Fruit fly (Drosophila melanogaster) whole organism, embryonic: ENCODE data around the gene pix.

Experiments used
- Aef1 ChIP-seq: fragments of 200-800 bp; sonication (Bioruptor generic); IDR thresholded peaks from 3 replicates; pipeline ENCODE4 v1.3.6; 2022; ENCODE audit warnings: missing biosample characterization, missing genetic modification characterization
- Atf6 ChIP-seq: fragments of 200-800 bp; sonication (Bioruptor generic); IDR thresholded peaks from 2 replicates; pipeline ENCODE4 v1.3.6; 2022; ENCODE audit warnings: missing biosample characterization, missing genetic modification characterization
- CG10209 ChIP-seq: fragments of 200-800 bp; sonication (Bioruptor generic); optimal IDR thresholded peaks from 3 replicates; lab custom pipeline; 2017; ENCODE audit warnings: missing biosample characterization, mild to moderate bottlenecking, missing genetic modification characterization, missing genetic modification reagents
- CG10366 ChIP-seq: fragments of 200-800 bp; sonication (Bioruptor generic); IDR thresholded peaks from 2 replicates; pipeline ENCODE4 v1.3.6; 2022; ENCODE audit warnings: missing biosample characterization, missing genetic modification characterization
- CG10543 ChIP-seq: fragments of 200-800 bp; sonication (Bioruptor generic); optimal IDR thresholded peaks from 3 replicates; lab custom pipeline; 2017; ENCODE audit warnings: missing biosample characterization, mild to moderate bottlenecking, missing genetic modification characterization, moderate library complexity
- CG12744 ChIP-seq: fragments of 200-800 bp; sonication (Bioruptor generic); optimal IDR thresholded peaks from 2 replicates; lab custom pipeline; 2016; ENCODE audit warnings: missing biosample characterization, missing genetic modification characterization
- CG17186 ChIP-seq: fragments of 200-800 bp; sonication (Bioruptor generic); optimal IDR thresholded peaks from 3 replicates; lab custom pipeline; 2017; ENCODE audit warnings: missing biosample characterization, missing genetic modification reagents, missing genetic modification characterization
- CG18764 ChIP-seq: fragments of 200-800 bp; sonication (Bioruptor generic); optimal IDR thresholded peaks from 3 replicates; lab custom pipeline; 2016; ENCODE audit warnings: missing biosample characterization, missing genetic modification characterization
- CG30431 ChIP-seq: fragments of 200-800 bp; sonication (Bioruptor generic); optimal IDR thresholded peaks from 2 replicates; lab custom pipeline; 2017; ENCODE audit warnings: missing biosample characterization, missing genetic modification characterization
- CG34224 ChIP-seq: fragments of 200-800 bp; sonication (Bioruptor generic); IDR thresholded peaks from 3 replicates; pipeline ENCODE4 v1.3.6; 2022; ENCODE audit warnings: missing biosample characterization, missing genetic modification characterization; ENCODE audit not compliant: partially characterized antibody
- CG3995 ChIP-seq: fragments of 200-800 bp; sonication (Bioruptor generic); optimal IDR thresholded peaks from 3 replicates; lab custom pipeline; 2016; ENCODE audit warnings: missing biosample characterization, missing genetic modification characterization
- CG4360 ChIP-seq: fragments of 200-800 bp; sonication (Bioruptor generic); IDR thresholded peaks from 2 replicates; pipeline ENCODE4 v1.3.6; 2022; ENCODE audit warnings: missing biosample characterization, missing genetic modification characterization
- Dref ChIP-seq: fragments of 200-800 bp; sonication (Bioruptor generic); IDR thresholded peaks from 2 replicates; pipeline ENCODE4 v1.3.6; 2022; ENCODE audit warnings: missing biosample characterization, missing genetic modification characterization
- Elba2 ChIP-seq: fragments of 200-800 bp; sonication (Bioruptor generic); optimal IDR thresholded peaks from 3 replicates; lab custom pipeline; 2016; ENCODE audit warnings: missing biosample characterization, missing genetic modification characterization
- HmgZ ChIP-seq: fragments of 200-800 bp; sonication (Bioruptor generic); optimal IDR thresholded peaks from 2 replicates; lab custom pipeline; 2018; ENCODE audit warnings: missing biosample characterization, mild to moderate bottlenecking, missing genetic modification characterization
- Hr3 ChIP-seq: fragments of 200-800 bp; sonication (Bioruptor generic); optimal IDR thresholded peaks from 3 replicates; lab custom pipeline; 2016; ENCODE audit warnings: missing biosample characterization, missing genetic modification characterization
- MBD-R2 ChIP-seq: fragments of 200-800 bp; sonication (Bioruptor generic); IDR thresholded peaks from 2 replicates; pipeline ENCODE4 v1.3.6; 2022; ENCODE audit warnings: missing biosample characterization, missing genetic modification characterization
- Med ChIP-seq: fragments of 200-800 bp; sonication (Bioruptor generic); peaks from one replicate; lab custom pipeline; 2016; ENCODE audit warnings: missing biosample characterization, missing genetic modification characterization, mild to moderate bottlenecking, inconsistent platforms, moderate library complexity
- Nf-YC ChIP-seq: fragments of 200-800 bp; optimal IDR thresholded peaks from 3 replicates; lab custom pipeline; 2019; ENCODE audit warnings: missing biosample characterization, mild to moderate bottlenecking, missing genetic modification characterization, moderate library complexity
- Pdp1 ChIP-seq, 2 experiments: fragments of 200-800 bp; sonication (Bioruptor generic); optimal IDR thresholded peaks; 3 replicates each; lab custom pipeline; 2016; ENCODE audit warnings: missing biosample characterization in 2 of 2, missing genetic modification characterization in 2 of 2, mild to moderate bottlenecking in 1 of 2, moderate library complexity in 1 of 2
- Trl ChIP-seq, 3 experiments: fragments of >200 bp in 2 of 3; fragments of 200-800 bp in 1 of 3; sonication (Bioruptor generic) in 1 of 3; optimal IDR thresholded peaks; 2 replicates in 1 of 3; 3 replicates in 2 of 3; lab custom pipeline; 2016 to 2017; ENCODE audit warnings: missing biosample characterization in 1 of 3, missing genetic modification characterization in 1 of 3
- ap ChIP-seq: fragments of 200-800 bp; sonication (Bioruptor generic); IDR thresholded peaks from 2 replicates; pipeline ENCODE4 v1.3.6; 2022; ENCODE audit warnings: missing biosample characterization, missing genetic modification characterization
- ara ChIP-seq: fragments of 200-800 bp; sonication (Bioruptor generic); IDR thresholded peaks from 2 replicates; pipeline ENCODE4 v1.3.6; 2022; ENCODE audit warnings: missing biosample characterization, missing genetic modification characterization
- bcd ChIP-seq: fragments of 200-800 bp; sonication (Bioruptor generic); optimal IDR thresholded peaks from 2 replicates; lab custom pipeline; 2017; ENCODE audit warnings: missing biosample characterization, mild to moderate bottlenecking, missing genetic modification characterization
- btn ChIP-seq: fragments of 200-800 bp; sonication (Bioruptor generic); optimal IDR thresholded peaks from 2 replicates; lab custom pipeline; 2016; ENCODE audit warnings: missing biosample characterization, missing genetic modification characterization
- cg ChIP-seq: fragments of 200-800 bp; sonication (Bioruptor generic); optimal IDR thresholded peaks from 3 replicates; lab custom pipeline; 2019; ENCODE audit warnings: missing biosample characterization, mild to moderate bottlenecking, missing genetic modification characterization, moderate library complexity
- chinmo ChIP-seq: fragments of 200-800 bp; sonication (Bioruptor generic); IDR thresholded peaks from 4 replicates; pipeline ENCODE4 v1.3.6; 2022; ENCODE audit warnings: missing biosample characterization, missing genetic modification characterization; ENCODE audit not compliant: partially characterized antibody
- dimm ChIP-seq: fragments of 200-800 bp; sonication (Bioruptor generic); IDR thresholded peaks from 2 replicates; pipeline ENCODE4 v1.3.6; 2022; ENCODE audit warnings: missing biosample characterization, missing genetic modification characterization
- fu2 ChIP-seq: fragments of 200-800 bp; sonication (Bioruptor generic); optimal IDR thresholded peaks from 2 replicates; lab custom pipeline; 2016; ENCODE audit warnings: missing biosample characterization, missing genetic modification characterization
- gsb-n ChIP-seq: fragments of 200-800 bp; sonication (Bioruptor generic); optimal IDR thresholded peaks from 3 replicates; lab custom pipeline; 2018; ENCODE audit warnings: missing biosample characterization, mild to moderate bottlenecking, missing genetic modification characterization
- lilli ChIP-seq: fragments of 200-800 bp; sonication (Bioruptor generic); optimal IDR thresholded peaks from 3 replicates; lab custom pipeline; 2016; ENCODE audit warnings: missing biosample characterization, missing genetic modification characterization
- nerfin-1 ChIP-seq: fragments of 200-800 bp; sonication (Bioruptor generic); optimal IDR thresholded peaks from 3 replicates; lab custom pipeline; 2019; ENCODE audit warnings: missing biosample characterization, mild to moderate bottlenecking, missing genetic modification characterization, moderate library complexity
- pros ChIP-seq: fragments of 200-800 bp; sonication (Bioruptor generic); optimal IDR thresholded peaks from 3 replicates; lab custom pipeline; 2019; ENCODE audit warnings: missing biosample characterization, mild to moderate bottlenecking, missing genetic modification characterization, moderate library complexity
- pum ChIP-seq: fragments of 200-800 bp; sonication (Bioruptor generic); optimal IDR thresholded peaks from 2 replicates; lab custom pipeline; 2016; ENCODE audit warnings: missing biosample characterization, missing genetic modification characterization
- sd ChIP-seq: fragments of 200-800 bp; sonication (Bioruptor generic); optimal IDR thresholded peaks from 3 replicates; lab custom pipeline; 2018; ENCODE audit warnings: missing biosample characterization, mild to moderate bottlenecking, missing genetic modification characterization, moderate library complexity
- tgo ChIP-seq: fragments of 200-800 bp; sonication (Bioruptor generic); IDR thresholded peaks from 3 replicates; pipeline ENCODE4 v1.3.6; 2022; ENCODE audit warnings: missing biosample characterization, missing genetic modification characterization
- ttk ChIP-seq: fragments of 200-800 bp; sonication (Bioruptor generic); IDR thresholded peaks from 2 replicates; pipeline ENCODE4 v2.1.2; 2022; ENCODE audit warnings: missing biosample characterization, missing genetic modification characterization
- usp ChIP-seq: fragments of >200 bp; optimal IDR thresholded peaks from 2 replicates; lab custom pipeline; 2017; ENCODE audit warnings: missing biosample characterization, missing genetic modification characterization
- zfh1 ChIP-seq: fragments of 200-800 bp; sonication (Bioruptor generic); IDR thresholded peaks from 3 replicates; pipeline ENCODE4 v1.3.6; 2022; ENCODE audit warnings: missing biosample characterization, missing genetic modification characterization

pix gene

dm6 chr3L:8953199-8953956 lies 21.2 kb downstream of the pix start (continued):
- TF ChIP-seq MBD-R2 (GFP tag; lab: Robert Waterston, UW) (peak; percentile 30), CG17186 (GFP tag; lab: Kevin White, UChicago) (no peak), Pdp1 (GFP tag; optimal IDR thresholded peaks at IDR 0.05; lab: Kevin White, UChicago) (peak; percentile 57 to 99), bcd (GFP tag; lab: Kevin White, UChicago) (peak; percentile 82), CG30431 (peak; percentile 9), CG10366 (no peak), lilli (GFP tag; lab: Kevin White, UChicago) (peak; percentile 46), CG18764 (GFP tag; lab: Kevin White, UChicago) (peak; percentile 22), btn (GFP tag; lab: Kevin White, UChicago) (no peak), ap (no peak), CG10209 (GFP tag; lab: Kevin White, UChicago) (peak; percentile 62), usp (GFP tag; lab: Kevin White, UChicago) (no peak), fu2 (GFP tag; lab: Kevin White, UChicago) (no peak), pros (GFP tag; lab: Kevin White, UChicago) (peak; percentile 77), CG10543 (GFP tag; lab: Kevin White, UChicago) (peak; percentile 58), Hr3 (GFP tag; lab: Kevin White, UChicago) (peak; percentile 36)

dm6 chr3L:8952549-8953198 lies 21.9 kb downstream of the pix start:
- peak in 1 of 2 experiments; percentile 2 for TF ChIP-seq Trl (optimal IDR thresholded peaks at IDR 0.05; lab: Kevin White, UChicago)
- TF ChIP-seq Trl (GFP tag; optimal IDR thresholded peaks at IDR 0.05; lab: Kevin White, UChicago) = no peak
- TF ChIP-seq zfh1 (GFP tag; lab: Robert Waterston, UW) = no peak
- no peak for TF ChIP-seq CG12744 (GFP tag; lab: Kevin White, UChicago)
- TF ChIP-seq pum (GFP tag; lab: Kevin White, UChicago) = no peak
- no peak for TF ChIP-seq gsb-n (tag; lab: Kevin White, UChicago)
- TF ChIP-seq chinmo = 0 out of 4 replicates have a peak, but pooled peaks have one; percentile 55
- TF ChIP-seq ara (GFP tag; lab: Robert Waterston, UW) = 0 out of 2 replicates have a peak, but pooled peaks have one; percentile 23
- TF ChIP-seq Pdp1 (GFP tag; optimal IDR thresholded peaks at IDR 0.05; lab: Kevin White, UChicago) = peak in 1 of 2 experiments; percentile 31
- 0 out of 2 replicates have a peak, but pooled peaks have one; percentile 28 for TF ChIP-seq ttk (GFP tag; lab: Robert Waterston, UW)
- 0 out of 2 replicates have a peak, but pooled peaks have one; percentile 4 for TF ChIP-seq CG4360 (GFP tag; lab: Robert Waterston, UW)
- TF ChIP-seq cg (GFP tag; lab: Kevin White, UChicago) = peak; percentile 66
- no peak for TF ChIP-seq CG34224
- TF ChIP-seq dimm (GFP tag; lab: Robert Waterston, UW) = no peak
- TF ChIP-seq Med (GFP tag; lab: Kevin White, UChicago) = peak; percentile 67
- TF ChIP-seq Aef1 (GFP tag; lab: Robert Waterston, UW) = no peak
- TF ChIP-seq Elba2 (GFP tag; lab: Kevin White, UChicago) = peak; percentile 3
- no peak for TF ChIP-seq Hr3 (GFP tag; lab: Kevin White, UChicago)
- TF ChIP-seq Dref (GFP tag; lab: Robert Waterston, UW) = no peak
- no peak for TF ChIP-seq CG3995 (GFP tag; lab: Kevin White, UChicago)
- no peak for TF ChIP-seq Atf6 (GFP tag; lab: Robert Waterston, UW)
- peak; percentile 44 for TF ChIP-seq sd (tag; lab: Kevin White, UChicago)
- TF ChIP-seq Nf-YC (tag; lab: Kevin White, UChicago) = peak; percentile 26
- no peak for TF ChIP-seq HmgZ (tag; lab: Kevin White, UChicago)
- TF ChIP-seq nerfin-1 (tag; lab: Kevin White, UChicago) = peak; percentile 96
- no peak for TF ChIP-seq tgo (GFP tag; lab: Robert Waterston, UW)
